Worm (Caenorhabditis elegans) whole organism, L3 larva: ENCODE data around the gene lgc-56.

Experiments used
- ZK546.5 ChIP-seq: sonication (generic microtip); optimal IDR thresholded peaks from 2 replicates; lab custom pipeline; 2017; ENCODE audit warnings: missing biosample characterization, missing genetic modification characterization
- aly-2 ChIP-seq: fragments of 150-350 bp; optimal IDR thresholded peaks from 2 replicates; lab custom pipeline; 2014; ENCODE audit warnings: missing biosample characterization, missing genetic modification characterization
- ama-1 ChIP-seq: fragments of 150-350 bp; optimal IDR thresholded peaks from 2 replicates; lab custom pipeline; 2018
- ceh-16 ChIP-seq: sonication (generic microtip); optimal IDR thresholded peaks from 2 replicates; lab custom pipeline; 2017; ENCODE audit warnings: missing biosample characterization, missing genetic modification characterization
- daf-12 ChIP-seq: fragments of 150-350 bp; optimal IDR thresholded peaks from 2 replicates; lab custom pipeline; 2014; ENCODE audit warnings: missing biosample characterization, missing genetic modification reagents, missing genetic modification characterization
- egl-27 ChIP-seq: sonication (generic microtip); optimal IDR thresholded peaks from 4 replicates; lab custom pipeline; 2017; ENCODE audit warnings: missing biosample characterization, missing genetic modification reagents, missing genetic modification characterization
- egl-5 ChIP-seq: fragments of 150-350 bp; optimal IDR thresholded peaks from 2 replicates; lab custom pipeline; 2017; ENCODE audit warnings: missing biosample characterization, missing genetic modification reagents, missing genetic modification characterization, inconsistent platforms
- elt-1 ChIP-seq: fragments of 150-350 bp; optimal IDR thresholded peaks from 2 replicates; lab custom pipeline; 2014; ENCODE audit warnings: missing biosample characterization, missing genetic modification characterization
- elt-3 ChIP-seq, 3 experiments: fragments of 150-350 bp in 1 of 3; sonication (generic microtip) in 2 of 3; optimal IDR thresholded peaks; 2 replicates in 2 of 3; 4 replicates in 1 of 3; lab custom pipeline; 2014 to 2017; ENCODE audit warnings: missing biosample characterization in 3 of 3, missing genetic modification characterization in 3 of 3
- fkh-2 ChIP-seq: fragments of 150-350 bp; optimal IDR thresholded peaks from 2 replicates; lab custom pipeline; 2014; ENCODE audit warnings: missing biosample characterization, missing genetic modification reagents, missing genetic modification characterization
- fos-1 ChIP-seq: fragments of 150-350 bp; optimal IDR thresholded peaks from 2 replicates; lab custom pipeline; 2014; ENCODE audit warnings: missing biosample characterization, missing genetic modification characterization
- hmg-11 ChIP-seq: sonication (generic microtip); optimal IDR thresholded peaks from 2 replicates; lab custom pipeline; 2016; ENCODE audit warnings: missing genetic modification characterization, missing compliant biosample characterization
- jun-1 ChIP-seq: fragments of 150-350 bp; optimal IDR thresholded peaks from 2 replicates; lab custom pipeline; 2014; ENCODE audit warnings: missing biosample characterization, missing genetic modification reagents, missing genetic modification characterization
- lin-15B ChIP-seq: fragments of 150-350 bp; optimal IDR thresholded peaks from 2 replicates; lab custom pipeline; 2014; ENCODE audit warnings: missing biosample characterization, missing genetic modification characterization
- lin-39 ChIP-seq: fragments of 150-350 bp; optimal IDR thresholded peaks from 2 replicates; lab custom pipeline; 2018; ENCODE audit warnings: missing biosample characterization, missing genetic modification reagents, missing genetic modification characterization
- lsy-12 ChIP-seq: sonication (generic microtip); optimal IDR thresholded peaks from 2 replicates; lab custom pipeline; 2016; ENCODE audit warnings: mild to moderate bottlenecking, missing genetic modification characterization, missing compliant biosample characterization
- mdl-1 ChIP-seq: fragments of 150-350 bp; optimal IDR thresholded peaks from 2 replicates; lab custom pipeline; 2014; ENCODE audit warnings: missing biosample characterization, missing genetic modification characterization
- mml-1 ChIP-seq: fragments of 150-350 bp; sonication (generic microtip); optimal IDR thresholded peaks from 3 replicates; lab custom pipeline; 2014; ENCODE audit warnings: missing biosample characterization, missing genetic modification characterization
- nfya-1 ChIP-seq: sonication (generic microtip); optimal IDR thresholded peaks from 2 replicates; lab custom pipeline; 2017; ENCODE audit warnings: missing genetic modification characterization, mild to moderate bottlenecking, missing compliant biosample characterization, antibody characterized with exemption, moderate library complexity; ENCODE audit not compliant: insufficient read depth
- nhr-11 ChIP-seq: fragments of 150-350 bp; optimal IDR thresholded peaks from 2 replicates; lab custom pipeline; 2014; ENCODE audit warnings: missing biosample characterization, missing genetic modification characterization
- nhr-12 ChIP-seq: fragments of 150-350 bp; optimal IDR thresholded peaks from 2 replicates; lab custom pipeline; 2014; ENCODE audit warnings: missing biosample characterization, missing genetic modification characterization
- nhr-23 ChIP-seq: fragments of 150-350 bp; optimal IDR thresholded peaks from 2 replicates; lab custom pipeline; 2014; ENCODE audit warnings: missing biosample characterization, missing genetic modification reagents, missing genetic modification characterization
- nhr-25 ChIP-seq: sonication (generic microtip); optimal IDR thresholded peaks from 2 replicates; lab custom pipeline; 2017; ENCODE audit warnings: missing biosample characterization, missing genetic modification characterization
- nhr-28 ChIP-seq: fragments of 150-350 bp; optimal IDR thresholded peaks from 2 replicates; lab custom pipeline; 2014; ENCODE audit warnings: missing biosample characterization, missing genetic modification characterization
- nhr-67 ChIP-seq: fragments of 150-350 bp; optimal IDR thresholded peaks from 2 replicates; lab custom pipeline; 2014; ENCODE audit warnings: missing biosample characterization, missing genetic modification characterization
- nhr-76 ChIP-seq: fragments of 150-350 bp; sonication (generic microtip); optimal IDR thresholded peaks from 5 replicates; lab custom pipeline; 2014; ENCODE audit warnings: missing biosample characterization, missing genetic modification characterization
- nhr-77 ChIP-seq: fragments of 150-350 bp; optimal IDR thresholded peaks from 2 replicates; lab custom pipeline; 2014; ENCODE audit warnings: missing biosample characterization, missing genetic modification characterization
- pqm-1 ChIP-seq: fragments of 150-350 bp; optimal IDR thresholded peaks from 2 replicates; lab custom pipeline; 2017; ENCODE audit warnings: missing biosample characterization, missing genetic modification characterization, inconsistent platforms
- skn-1 ChIP-seq: fragments of 150-350 bp; optimal IDR thresholded peaks from 2 replicates; lab custom pipeline; 2014; ENCODE audit warnings: missing biosample characterization, missing genetic modification characterization
- snpc-4 ChIP-seq: fragments of 150-350 bp; optimal IDR thresholded peaks from 2 replicates; lab custom pipeline; 2014; ENCODE audit warnings: missing biosample characterization, missing genetic modification characterization
- tbx-2 ChIP-seq: sonication (generic microtip); optimal IDR thresholded peaks from 2 replicates; lab custom pipeline; 2016; ENCODE audit warnings: mild to moderate bottlenecking, missing genetic modification characterization, missing compliant biosample characterization
- unc-62 ChIP-seq: fragments of 150-350 bp; sonication (generic microtip); optimal IDR thresholded peaks from 4 replicates; lab custom pipeline; 2014; ENCODE audit warnings: missing biosample characterization, missing genetic modification reagents, missing genetic modification characterization
- ztf-11 ChIP-seq: fragments of 150-350 bp; optimal IDR thresholded peaks from 2 replicates; lab custom pipeline; 2014; ENCODE audit warnings: missing biosample characterization, missing genetic modification characterization

lgc-56 gene

DNA sequence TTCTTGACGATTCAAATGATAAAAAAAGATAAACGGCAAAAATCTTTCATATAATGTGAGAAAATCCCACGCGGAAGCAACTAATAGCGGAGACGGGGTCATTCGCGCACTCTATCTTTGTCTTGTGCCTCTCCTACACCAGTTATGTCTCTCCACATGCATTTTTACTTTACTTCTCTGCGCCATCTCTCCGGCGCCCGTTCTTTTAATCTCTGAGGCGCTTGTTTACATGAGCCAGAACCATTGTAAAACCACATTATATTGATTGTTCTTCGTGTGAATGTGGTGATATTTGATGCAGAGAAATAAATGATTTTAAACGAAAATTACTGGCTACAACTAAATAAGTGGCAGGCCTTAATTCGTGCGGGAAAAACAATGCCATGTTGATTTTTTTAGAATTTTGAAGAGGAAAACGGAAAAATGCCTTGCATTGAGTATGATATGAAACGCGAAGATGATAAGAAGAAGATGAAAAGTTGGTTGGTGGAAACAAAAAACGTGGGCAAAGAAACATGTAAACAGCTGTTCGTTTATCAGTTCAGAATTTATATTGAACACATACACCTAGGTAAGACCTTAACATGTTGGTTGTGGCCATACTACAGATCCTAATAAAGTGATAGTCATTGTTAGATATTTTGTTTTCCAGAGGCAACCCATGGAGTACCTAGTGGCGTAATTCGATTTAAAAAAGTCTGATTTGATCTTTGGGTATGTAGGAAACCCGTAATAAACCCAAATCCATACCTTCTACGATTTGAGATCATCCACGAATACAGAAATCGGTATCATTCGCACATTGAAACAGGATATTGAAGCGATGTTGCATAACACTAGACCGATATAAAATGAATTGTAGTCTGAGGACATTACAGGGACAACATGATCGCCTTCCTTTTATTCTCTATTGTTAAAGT, 37.6 kb upstream of the lgc-56 start, which contains the start of gene C04G6.2 (continued):
- TF ChIP-seq skn-1 (tag; lab: Kevin White, UChicago) (no peak), tbx-2 (tag; lab: Kevin White, UChicago) (no peak), nhr-12 (tag; lab: Kevin White, UChicago) (no peak), fos-1 (tag; lab: Kevin White, UChicago) (no peak), lin-39 (peak; percentile 61), snpc-4 (tag; lab: Kevin White, UChicago) (peak; percentile 73)

ce11 chrII:5093945-5094344, 36.2 kb upstream of the lgc-56 start, which contains the start of gene C04G6.13:
Gene C04G6.13 (plus strand): TSS chrII:5094245.
- no peak for TF ChIP-seq lin-15B (tag; lab: Kevin White, UChicago)
- TF ChIP-seq ama-1: no peak
- TF ChIP-seq daf-12 (tag; lab: Kevin White, UChicago): no peak
- TF ChIP-seq nhr-28 (tag; lab: Kevin White, UChicago): no peak
- TF ChIP-seq nhr-12 (tag; lab: Kevin White, UChicago): no peak
- TF ChIP-seq ZK546.5: no peak
- no peak for TF ChIP-seq jun-1 (tag; lab: Kevin White, UChicago)
- no peak for TF ChIP-seq aly-2 (tag; lab: Kevin White, UChicago)
- no peak for TF ChIP-seq egl-27 (tag; lab: Kevin White, UChicago)
- TF ChIP-seq ceh-16: no peak
- TF ChIP-seq nhr-11: no peak
- no peak for TF ChIP-seq skn-1 (tag; lab: Kevin White, UChicago)
- TF ChIP-seq nhr-76 (tag; lab: Kevin White, UChicago): no peak
- no peak for TF ChIP-seq pqm-1 (tag; lab: Kevin White, UChicago)

- TF ChIP-seq nfya-1 (tag; lab: Kevin White, UChicago): peak; percentile 86
- TF ChIP-seq elt-1 (tag; lab: Kevin White, UChicago): no peak
These were observed 31.1 kb upstream of the lgc-56 start for ce11 chrII:5099034-5099433.

DNA sequence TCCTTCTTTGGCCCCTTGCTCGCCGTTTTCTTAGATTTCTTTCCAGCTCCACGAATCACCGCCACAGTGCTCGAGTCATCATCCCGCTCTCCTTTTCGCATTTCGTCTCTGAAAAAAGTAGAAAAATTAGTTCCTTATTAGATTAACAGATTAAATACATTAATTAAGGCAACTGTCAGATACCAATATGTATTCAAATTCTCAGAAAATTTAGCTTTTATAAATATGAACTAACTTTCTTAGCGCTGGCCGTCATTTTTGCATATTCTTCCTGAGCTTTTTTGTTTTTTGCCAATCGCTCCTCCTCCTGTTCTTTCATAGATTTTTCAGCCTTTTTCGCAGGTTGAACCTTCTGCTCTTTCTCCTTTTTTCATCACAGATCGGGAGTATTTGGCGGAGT, 30.5 kb upstream of the lgc-56 start, which contains the start of gene C04G6.6:
C04G6.6 (minus strand) TSS at position 101 of the 400 bp plus-strand sequence.
- no peak for TF ChIP-seq mdl-1
- no peak for TF ChIP-seq nhr-11
- TF ChIP-seq aly-2 (tag; lab: Kevin White, UChicago): no peak
- TF ChIP-seq fkh-2: no peak
- TF ChIP-seq unc-62: no peak
- no peak for TF ChIP-seq nhr-23
- no peak for TF ChIP-seq elt-3 (tag; optimal IDR thresholded peaks at IDR 0.05; lab: Kevin White, UChicago)
- no peak for TF ChIP-seq egl-5
- TF ChIP-seq lsy-12 (tag; lab: Kevin White, UChicago): no peak
- TF ChIP-seq egl-27 (tag; lab: Kevin White, UChicago): no peak
- no peak for TF ChIP-seq ceh-16
- no peak for TF ChIP-seq nhr-25 (tag; lab: Kevin White, UChicago)
- no peak for TF ChIP-seq nhr-67 (tag; lab: Kevin White, UChicago)
- no peak for TF ChIP-seq hmg-11

- no peak for TF ChIP-seq nhr-12 (tag; lab: Kevin White, UChicago)
- TF ChIP-seq tbx-2 (tag; lab: Kevin White, UChicago): no peak
- TF ChIP-seq nhr-25 (tag; lab: Kevin White, UChicago): no peak
- no peak for TF ChIP-seq ZK546.5
- no peak for TF ChIP-seq nhr-77 (tag; lab: Kevin White, UChicago)
- no peak for TF ChIP-seq ztf-11 (tag; lab: Kevin White, UChicago)
- TF ChIP-seq pqm-1 (tag; lab: Kevin White, UChicago): no peak
- TF ChIP-seq nhr-28 (tag; lab: Kevin White, UChicago): no peak
- no peak for TF ChIP-seq mml-1 (tag; lab: Kevin White, UChicago)
- TF ChIP-seq ama-1: no peak
These were observed 28.5 kb upstream of the lgc-56 start, which contains the start of the genes idpb-3 and idpb-1 for ce11 chrII:5101701-5102100. Gene idpb-3 (minus strand): TSS chrII:5101801. Gene idpb-1 (plus strand): TSS chrII:5101984.
